Fruit fly (Drosophila melanogaster): Measurements from ENCODE around the gene dome.

Gene dome

DNA sequence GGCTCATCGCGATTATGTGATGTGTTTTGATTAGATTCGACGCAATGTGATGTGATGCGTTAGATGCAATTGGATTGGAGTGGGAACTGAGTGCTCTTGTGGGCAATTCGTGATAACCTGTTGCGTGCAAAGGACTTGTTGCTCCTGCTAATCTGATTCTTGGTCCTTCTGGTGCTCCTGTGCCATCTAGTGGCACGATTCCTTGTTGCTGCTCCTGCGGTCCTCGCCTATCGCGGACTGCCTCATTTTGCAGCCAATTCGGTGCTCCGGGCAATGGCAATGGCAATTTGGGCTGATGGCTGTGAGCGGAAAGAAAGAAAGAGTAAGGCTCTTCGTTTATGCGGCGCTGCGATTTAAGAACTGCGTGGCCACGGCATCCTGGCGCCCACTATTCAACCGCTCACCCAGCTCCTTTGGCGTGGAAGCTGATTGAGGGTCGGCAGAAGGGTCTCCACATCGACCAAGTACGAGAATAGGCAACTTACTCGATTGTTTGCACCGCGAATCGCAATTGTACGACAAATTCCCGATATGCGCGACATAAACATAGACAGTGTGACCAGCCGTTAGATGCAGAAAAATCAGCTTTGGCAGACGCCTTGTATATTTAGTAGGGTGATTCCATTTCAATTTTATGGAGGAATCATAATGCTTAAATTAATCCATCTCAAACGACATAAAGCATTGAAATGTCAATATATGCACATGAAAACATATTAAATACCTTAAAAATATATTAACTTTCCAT, 9.8 kb upstream of the dome start, which contains the start of gene Mer:
TSS of gene Mer (minus strand) at position 550 of the 748 bp plus-strand sequence.
- TF ChIP-seq CTCF (optimal IDR thresholded peaks at IDR 0.05) (no peak), CG8478 (optimal IDR thresholded peaks at IDR 0.05) (no peak)

- TF ChIP-seq CTCF (optimal IDR thresholded peaks at IDR 0.05) (no peak), CG8478 (optimal IDR thresholded peaks at IDR 0.05) (no peak)
These were observed 6.7 kb upstream of the dome start for dm6 chrX:19690050-19690449.

dm6 chrX:19688848-19689247, 5.5 kb upstream of the dome start, which contains the start of gene CG14227:
Gene CG14227 (minus strand): TSS chrX:19688948.
- TF ChIP-seq CG8478 (optimal IDR thresholded peaks at IDR 0.05) (no peak), CTCF (optimal IDR thresholded peaks at IDR 0.05) (no peak)

DNA sequence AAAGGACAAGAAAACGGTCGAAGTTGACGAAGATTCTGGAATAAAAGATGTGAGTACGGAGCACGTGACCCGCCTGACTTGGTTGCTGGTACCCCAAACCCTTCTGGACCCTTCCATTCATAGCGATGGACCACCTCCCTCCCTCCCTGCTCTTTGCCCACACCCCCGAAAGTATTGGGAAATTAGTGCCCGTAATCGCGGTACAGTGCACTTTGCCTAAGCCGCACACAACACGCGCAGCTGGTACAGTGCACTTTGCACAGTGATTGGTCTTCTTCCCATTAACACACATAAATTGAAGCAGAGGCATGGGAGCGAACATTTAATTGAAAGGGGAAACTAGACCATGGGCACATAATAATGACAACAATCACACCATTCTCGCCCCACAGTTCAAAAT, 730 bp upstream of the dome start:
- TF ChIP-seq CG8478 (optimal IDR thresholded peaks at IDR 0.05) (no peak), CTCF (optimal IDR thresholded peaks at IDR 0.05) (no peak)

DNA sequence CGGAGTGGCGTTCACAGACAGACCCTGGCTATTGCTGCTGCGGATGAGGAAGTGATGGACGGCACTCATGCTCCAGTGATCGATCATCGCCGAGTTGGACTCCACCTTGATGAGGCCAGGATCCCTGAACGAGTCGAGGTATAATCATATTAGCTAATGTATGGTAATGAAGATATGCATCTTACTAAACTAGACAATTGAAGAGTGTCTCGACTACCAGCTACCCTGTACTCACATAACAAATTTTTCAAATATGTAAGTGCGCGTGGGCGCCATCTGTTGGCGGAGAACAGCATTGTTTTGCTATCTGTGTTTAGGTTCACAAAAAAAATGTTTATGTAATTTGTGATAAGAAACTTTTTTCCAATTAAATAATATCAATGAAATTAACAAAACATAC, 4.1 kb downstream of the dome start:
- TF ChIP-seq CG8478 (optimal IDR thresholded peaks at IDR 0.05) (no peak), CTCF (optimal IDR thresholded peaks at IDR 0.05) (peak; percentile 48 to 65)

dm6 chrX:19675662-19676061, 7.7 kb downstream of the dome start, which contains the start of gene et:
Gene et (minus strand): TSS chrX:19675891.
- TF ChIP-seq CG8478 (optimal IDR thresholded peaks at IDR 0.05): no peak
- no peak for TF ChIP-seq CTCF (optimal IDR thresholded peaks at IDR 0.05)

- TF ChIP-seq CG8478 (optimal IDR thresholded peaks at IDR 0.05): no peak
- peak in 1 of 2 experiments; percentile 29 for TF ChIP-seq CTCF (optimal IDR thresholded peaks at IDR 0.05)
These were observed 14.9 kb downstream of the dome start for dm6 chrX:19668405-19668804.

dm6 chrX:19667444-19668104, 15.7 kb downstream of the dome start:
- TF ChIP-seq CG8478 (optimal IDR thresholded peaks at IDR 0.05) (no peak), CTCF (optimal IDR thresholded peaks at IDR 0.05) (no peak)

- TF ChIP-seq CTCF (optimal IDR thresholded peaks at IDR 0.05) (no peak), CG8478 (optimal IDR thresholded peaks at IDR 0.05) (no peak)
These were observed 16.3 kb downstream of the dome start, which contains the start of gene Zw for dm6 chrX:19666991-19667409. Gene Zw (plus strand): TSS chrX:19667252.

DNA sequence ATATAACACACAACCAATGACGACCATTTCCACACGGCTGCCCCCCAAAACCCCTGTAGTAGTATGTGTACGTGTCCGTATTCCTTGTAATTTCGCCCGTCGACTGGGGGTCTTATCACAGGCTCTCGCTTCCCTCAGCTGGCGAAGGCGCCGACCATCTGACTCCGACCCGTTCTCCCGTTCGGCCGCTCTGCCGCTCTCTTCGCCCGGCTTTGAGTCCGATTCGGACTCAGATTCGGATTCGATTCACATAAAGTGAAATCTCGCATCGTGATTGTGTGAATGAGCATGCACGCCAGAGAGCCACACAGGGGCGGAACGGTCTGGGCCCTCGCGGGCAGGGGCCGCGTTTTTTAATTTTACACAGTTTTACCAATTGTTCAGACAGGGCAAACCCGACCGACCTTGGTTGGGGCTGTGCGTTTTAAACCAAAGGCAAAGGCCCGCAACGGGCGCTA, 17.6 kb downstream of the dome start:
- TF ChIP-seq CG8478 (optimal IDR thresholded peaks at IDR 0.05) (no peak), CTCF (optimal IDR thresholded peaks at IDR 0.05) (no peak)

DNA sequence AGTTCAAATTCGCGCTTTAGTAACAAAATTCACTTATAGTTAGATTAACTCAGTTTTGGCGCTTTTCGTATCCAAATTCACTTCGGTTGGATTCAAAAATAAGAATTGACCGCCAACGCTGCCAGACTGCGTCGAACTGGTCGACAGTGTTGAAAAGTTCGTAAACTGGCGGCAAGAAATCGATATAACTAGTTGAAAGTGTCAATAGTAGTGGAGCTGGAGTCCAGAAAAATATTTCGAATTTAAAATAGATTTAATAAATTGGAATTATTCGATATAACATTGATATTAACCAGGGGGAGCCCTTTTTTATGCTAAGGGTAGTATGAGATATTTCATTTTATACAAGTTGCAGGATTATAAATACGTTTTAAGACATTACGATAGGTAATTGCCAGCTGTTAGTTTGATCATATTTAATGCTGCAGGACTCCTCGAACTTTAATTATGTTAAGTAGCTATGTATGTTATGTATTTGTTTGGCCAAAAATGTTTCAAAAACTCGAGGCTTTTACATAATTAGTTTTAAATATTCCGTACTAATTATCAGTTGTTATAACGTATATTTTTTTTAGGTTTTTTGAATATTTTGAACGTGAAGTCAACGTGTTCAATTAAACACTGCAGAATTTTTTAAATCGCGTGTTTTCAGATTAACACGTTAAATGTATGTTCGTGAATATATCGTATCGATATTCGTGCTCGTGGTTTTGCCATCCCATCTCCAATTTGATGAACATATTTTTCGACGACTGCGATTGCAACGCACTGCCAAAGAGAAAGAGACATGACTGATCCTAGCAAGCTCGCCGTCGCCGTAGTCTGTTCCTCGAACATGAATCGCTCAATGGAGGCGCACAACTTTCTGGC, 19.2 kb downstream of the dome start, which contains the start of the genes CG14223 and Ssu72:
TSS of gene CG14223 (minus strand) at position 113 of the 870 bp plus-strand sequence.
TSS of gene Ssu72 (plus strand) at position 703 of the 870 bp plus-strand sequence.
- TF ChIP-seq CTCF (optimal IDR thresholded peaks at IDR 0.05) (no peak), CG8478 (optimal IDR thresholded peaks at IDR 0.05) (no peak)

DNA sequence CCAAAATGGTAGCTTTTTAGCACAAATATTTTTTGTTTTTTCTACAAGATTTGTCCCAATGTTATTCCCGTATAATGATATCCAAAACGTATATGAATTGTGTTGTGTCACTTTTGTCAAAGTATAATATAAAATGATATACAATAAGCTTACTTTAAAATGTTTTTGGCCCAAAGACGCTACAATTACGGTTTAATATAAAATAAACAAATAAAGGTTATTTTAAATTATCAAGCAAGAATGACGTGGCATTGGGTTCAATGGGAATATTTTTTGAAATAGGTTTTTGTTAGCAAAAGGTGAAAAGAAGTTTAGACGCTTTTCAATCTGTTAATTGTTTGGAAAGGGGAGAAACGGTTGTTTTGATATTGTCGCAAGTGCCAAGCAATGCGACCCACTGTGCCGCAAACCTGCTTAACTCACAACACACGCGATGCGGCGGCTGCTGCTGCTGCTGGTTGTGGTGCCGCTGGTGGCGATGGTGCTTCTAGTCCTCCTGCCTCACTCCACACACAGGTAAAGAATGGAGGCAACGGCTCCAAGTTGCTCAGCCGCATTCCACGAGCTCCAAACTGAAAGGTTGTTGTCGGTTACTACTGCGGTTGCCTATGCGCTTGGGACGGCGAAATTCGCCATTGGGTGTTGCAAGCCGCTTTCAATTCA, 20.0 kb downstream of the dome start:
- no peak for TF ChIP-seq CG8478 (optimal IDR thresholded peaks at IDR 0.05)
- no peak for TF ChIP-seq CTCF (optimal IDR thresholded peaks at IDR 0.05)

dm6 chrX:19662583-19663195, 20.6 kb downstream of the dome start:
- TF ChIP-seq CG8478 (optimal IDR thresholded peaks at IDR 0.05): no peak
- no peak for TF ChIP-seq CTCF (optimal IDR thresholded peaks at IDR 0.05)
